Worm (Caenorhabditis elegans) whole organism, early embryonic: ENCODE results near the gene T14G8.6.
A peak's percentile ranks its signal among the peaks of the same experiment; 100 is the strongest.

Experiments
- B0310.2 ChIP-seq: sonication (generic microtip); optimal IDR thresholded peaks from 2 replicates; lab custom pipeline; 2016; ENCODE audit warnings: mild to moderate bottlenecking, missing genetic modification characterization, missing compliant biosample characterization
- F13C5.2 ChIP-seq: sonication (generic microtip); optimal IDR thresholded peaks from 2 replicates; lab custom pipeline; 2017; ENCODE audit warnings: mild to moderate bottlenecking, missing genetic modification characterization, inconsistent platforms, missing compliant biosample characterization
- aly-1 ChIP-seq: sonication (generic microtip); optimal IDR thresholded peaks from 2 replicates; lab custom pipeline; 2016; ENCODE audit warnings: missing genetic modification characterization, missing compliant biosample characterization
- ama-1 ChIP-seq: fragments of 150-350 bp; optimal IDR thresholded peaks from 2 replicates; lab custom pipeline; 2014
- ceh-13 ChIP-seq: fragments of 200-800 bp; sonication (Bioruptor generic); optimal IDR thresholded peaks from 2 replicates; lab custom pipeline; 2018; ENCODE audit warnings: mild to moderate bottlenecking, missing genetic modification characterization, missing compliant biosample characterization
- ceh-36 ChIP-seq: sonication (generic microtip); optimal IDR thresholded peaks from 2 replicates; lab custom pipeline; 2016; ENCODE audit warnings: missing genetic modification characterization, inconsistent platforms, missing compliant biosample characterization
- ets-7 ChIP-seq: sonication (generic microtip); optimal IDR thresholded peaks from 2 replicates; lab custom pipeline; 2016; ENCODE audit warnings: missing genotype, missing genetic modification characterization, missing compliant biosample characterization
- flt-1 ChIP-seq: fragments of 200-800 bp; sonication (Bioruptor generic); IDR thresholded peaks from 2 replicates; pipeline ENCODE4 v1.3.6; 2022; ENCODE audit warnings: missing genetic modification characterization, missing compliant biosample characterization
- hmbx-1 ChIP-seq: sonication (generic microtip); optimal IDR thresholded peaks from 2 replicates; lab custom pipeline; 2016; ENCODE audit warnings: mild to moderate bottlenecking, missing genetic modification characterization, missing compliant biosample characterization
- hmg-4 ChIP-seq: fragments of 200-800 bp; sonication (Bioruptor generic); optimal IDR thresholded peaks from 2 replicates; lab custom pipeline; 2018; ENCODE audit warnings: mild to moderate bottlenecking, missing genetic modification characterization, missing compliant biosample characterization
- hnd-1 ChIP-seq: sonication (generic microtip); optimal IDR thresholded peaks from 2 replicates; lab custom pipeline; 2016; ENCODE audit warnings: missing genetic modification characterization, missing compliant biosample characterization
- pes-1 ChIP-seq: fragments of 200-800 bp; sonication (Bioruptor generic); IDR thresholded peaks from 2 replicates; pipeline ENCODE4 v1.3.6; 2022; ENCODE audit warnings: missing genetic modification reagents, missing genetic modification characterization, missing compliant biosample characterization
- scrt-1 ChIP-seq: fragments of 200-800 bp; sonication (Bioruptor generic); IDR thresholded peaks from 2 replicates; pipeline ENCODE4 v1.3.6; 2022; ENCODE audit warnings: missing genetic modification characterization, missing compliant biosample characterization
- sea-1 ChIP-seq: fragments of 200-800 bp; sonication (Bioruptor generic); conservative IDR thresholded peaks from 2 replicates; pipeline ENCODE4 v1.3.6; 2022; ENCODE audit warnings: missing genetic modification characterization, missing compliant biosample characterization
- tbx-11 ChIP-seq: fragments of 200-800 bp; sonication (Bioruptor generic); IDR thresholded peaks from 2 replicates; pipeline ENCODE4 v1.3.6; 2022; ENCODE audit warnings: missing genetic modification characterization, missing compliant biosample characterization
- tbx-37 ChIP-seq: fragments of 200-800 bp; sonication (Bioruptor generic); conservative IDR thresholded peaks from 2 replicates; pipeline ENCODE4 v1.3.6; 2022; ENCODE audit warnings: missing genetic modification reagents, missing genetic modification characterization, missing compliant biosample characterization
- tra-4 ChIP-seq: sonication (generic microtip); optimal IDR thresholded peaks from 2 replicates; lab custom pipeline; 2017; ENCODE audit warnings: missing genetic modification characterization, missing compliant biosample characterization

Gene T14G8.6

ce11 chrX:12857701-12858100 lies 4.9 kb downstream of the T14G8.6 start, which contains the start of gene T14G8.2:
TSS of gene T14G8.2 (plus strand) at chrX:12858001.
- TF ChIP-seq flt-1 (GFP tag; lab: Robert Waterston, UW) (no peak), tra-4 (tag; lab: Kevin White, UChicago) (no peak), pes-1 (no peak), F13C5.2 (no peak), aly-1 (tag; lab: Kevin White, UChicago) (no peak), ceh-36 (tag; lab: Kevin White, UChicago) (no peak), tbx-37 (GFP tag; lab: Robert Waterston, UW) (no peak), ets-7 (tag; lab: Kevin White, UChicago) (no peak), tbx-11 (GFP tag; lab: Robert Waterston, UW) (no peak), hmg-4 (GFP tag; lab: Kevin White, UChicago) (no peak), hmbx-1 (tag; lab: Kevin White, UChicago) (no peak), sea-1 (GFP tag; lab: Robert Waterston, UW) (no peak), ama-1 (no peak)

- TF ChIP-seq hnd-1 (no peak), sea-1 (GFP tag; lab: Robert Waterston, UW) (0 out of 2 replicates have a peak, but pooled peaks have one; percentile 44), flt-1 (GFP tag; lab: Robert Waterston, UW) (peak; percentile 60), ama-1 (no peak), scrt-1 (peak; percentile 60; the same call in 1 of the 2 replicates), hmbx-1 (tag; lab: Kevin White, UChicago) (no peak), tbx-37 (GFP tag; lab: Robert Waterston, UW) (0 out of 2 replicates have a peak, but pooled peaks have one; percentile 44), ceh-13 (GFP tag; lab: Kevin White, UChicago) (no peak), pes-1 (peak; percentile 69)
These were observed 8.0 kb downstream of the T14G8.6 start for ce11 chrX:12854680-12855079.

ce11 chrX:12854135-12854534 lies 8.5 kb downstream of the T14G8.6 start:
- TF ChIP-seq ceh-13 (GFP tag; lab: Kevin White, UChicago) (no peak), ceh-36 (tag; lab: Kevin White, UChicago) (no peak), scrt-1 (no peak), ets-7 (tag; lab: Kevin White, UChicago) (no peak), hmbx-1 (tag; lab: Kevin White, UChicago) (no peak), aly-1 (tag; lab: Kevin White, UChicago) (no peak), hnd-1 (no peak), ama-1 (no peak), sea-1 (GFP tag; lab: Robert Waterston, UW) (no peak)

ce11 chrX:12853079-12853478 lies 9.6 kb downstream of the T14G8.6 start:
- TF ChIP-seq B0310.2 (tag; lab: Kevin White, UChicago) (no peak), ama-1 (no peak), F13C5.2 (no peak)

- no peak for TF ChIP-seq ets-7 (tag; lab: Kevin White, UChicago)
- TF ChIP-seq tbx-37 (GFP tag; lab: Robert Waterston, UW) = no peak
- no peak for TF ChIP-seq ceh-36 (tag; lab: Kevin White, UChicago)
- no peak for TF ChIP-seq hmg-4 (GFP tag; lab: Kevin White, UChicago)
- TF ChIP-seq aly-1 (tag; lab: Kevin White, UChicago) = no peak
- TF ChIP-seq B0310.2 (tag; lab: Kevin White, UChicago) = no peak
- TF ChIP-seq tra-4 (tag; lab: Kevin White, UChicago) = no peak
- TF ChIP-seq ama-1 = no peak
- no peak for TF ChIP-seq tbx-11 (GFP tag; lab: Robert Waterston, UW)
- no peak for TF ChIP-seq sea-1 (GFP tag; lab: Robert Waterston, UW)
- no peak for TF ChIP-seq scrt-1
- TF ChIP-seq ceh-13 (GFP tag; lab: Kevin White, UChicago) = no peak
- no peak for TF ChIP-seq flt-1 (GFP tag; lab: Robert Waterston, UW)
- TF ChIP-seq hmbx-1 (tag; lab: Kevin White, UChicago) = no peak
These were observed 10.1 kb downstream of the T14G8.6 start, which contains the start of gene chd-3 for ce11 chrX:12852575-12852974. TSS of gene chd-3 (minus strand) at chrX:12852601.

ce11 chrX:12846043-12846442 lies 16.6 kb downstream of the T14G8.6 start, which contains the start of gene C52G5.3:
TSS of gene C52G5.3 (minus strand) at chrX:12846143.
- TF ChIP-seq ama-1 = peak; percentile 49
- no peak for TF ChIP-seq flt-1 (GFP tag; lab: Robert Waterston, UW)

- no peak for TF ChIP-seq ets-7 (tag; lab: Kevin White, UChicago)
- TF ChIP-seq tbx-37 (GFP tag; lab: Robert Waterston, UW) = no peak
- TF ChIP-seq hmg-4 (GFP tag; lab: Kevin White, UChicago) = no peak
- TF ChIP-seq scrt-1 = no peak
- no peak for TF ChIP-seq pes-1
- TF ChIP-seq tra-4 (tag; lab: Kevin White, UChicago) = no peak
- TF ChIP-seq B0310.2 (tag; lab: Kevin White, UChicago) = no peak
- no peak for TF ChIP-seq hnd-1
- no peak for TF ChIP-seq tbx-11 (GFP tag; lab: Robert Waterston, UW)
- no peak for TF ChIP-seq aly-1 (tag; lab: Kevin White, UChicago)
- no peak for TF ChIP-seq ceh-36 (tag; lab: Kevin White, UChicago)
- TF ChIP-seq hmbx-1 (tag; lab: Kevin White, UChicago) = no peak
- no peak for TF ChIP-seq sea-1 (GFP tag; lab: Robert Waterston, UW)
These were observed 18.5 kb downstream of the T14G8.6 start for ce11 chrX:12844170-12844569.

ce11 chrX:12843530-12843929 lies 19.1 kb downstream of the T14G8.6 start:
- TF ChIP-seq hmbx-1 (tag; lab: Kevin White, UChicago) (peak; percentile 1), tra-4 (tag; lab: Kevin White, UChicago) (no peak), tbx-11 (GFP tag; lab: Robert Waterston, UW) (peak; percentile 63; the same call in 1 of the 2 replicates), scrt-1 (peak; percentile 61), B0310.2 (tag; lab: Kevin White, UChicago) (no peak), ets-7 (tag; lab: Kevin White, UChicago) (no peak), flt-1 (GFP tag; lab: Robert Waterston, UW) (peak; percentile 78), F13C5.2 (peak; percentile 1), sea-1 (GFP tag; lab: Robert Waterston, UW) (peak; percentile 70; the same call in 1 of the 2 replicates), tbx-37 (GFP tag; lab: Robert Waterston, UW) (peak; percentile 55), hmg-4 (GFP tag; lab: Kevin White, UChicago) (peak; percentile 54), pes-1 (peak; percentile 86), ceh-36 (tag; lab: Kevin White, UChicago) (peak; percentile 46), ama-1 (no peak), ceh-13 (GFP tag; lab: Kevin White, UChicago) (peak; percentile 53), aly-1 (tag; lab: Kevin White, UChicago) (no peak), hnd-1 (no peak)
